Worm (Caenorhabditis elegans) whole organism, mixed stage, embryonic: ENCODE measurements around the gene plpp-1.2.

Experiments
- M03D4.4 ChIP-seq: sonication (generic microtip); optimal IDR thresholded peaks from 2 replicates; lab custom pipeline; 2017; ENCODE audit warnings: mild to moderate bottlenecking, missing genetic modification characterization, missing compliant biosample characterization
- bed-3 ChIP-seq: fragments of 200-800 bp; sonication (Bioruptor generic); optimal IDR thresholded peaks from 3 replicates; lab custom pipeline; 2018; ENCODE audit warnings: mild to moderate bottlenecking, missing genetic modification characterization, moderate library complexity, missing compliant biosample characterization
- blmp-1 ChIP-seq: fragments of 150-350 bp; optimal IDR thresholded peaks from 2 replicates; lab custom pipeline; 2014; ENCODE audit warnings: missing biosample characterization, missing genetic modification characterization
- ceh-39 ChIP-seq: fragments of 150-350 bp; optimal IDR thresholded peaks from 2 replicates; lab custom pipeline; 2014; ENCODE audit warnings: missing biosample characterization, missing genetic modification characterization
- ceh-43 ChIP-seq: fragments of 200-800 bp; sonication (Bioruptor generic); optimal IDR thresholded peaks from 2 replicates; lab custom pipeline; 2018; ENCODE audit warnings: mild to moderate bottlenecking, missing genetic modification characterization, moderate library complexity, missing compliant biosample characterization
- ceh-83 ChIP-seq: fragments of 200-800 bp; sonication (Bioruptor generic); optimal IDR thresholded peaks from 2 replicates; lab custom pipeline; 2018; ENCODE audit warnings: mild to moderate bottlenecking, missing genetic modification characterization, missing compliant biosample characterization
- ces-1 ChIP-seq: fragments of 150-350 bp; optimal IDR thresholded peaks from 2 replicates; lab custom pipeline; 2014; ENCODE audit warnings: missing biosample characterization, missing genetic modification reagents, missing genetic modification characterization
- cnd-1 ChIP-seq: fragments of 200-800 bp; sonication (Bioruptor generic); optimal IDR thresholded peaks from 2 replicates; lab custom pipeline; 2018; ENCODE audit warnings: mild to moderate bottlenecking, missing genetic modification characterization, missing compliant biosample characterization
- elt-1 ChIP-seq: sonication (generic microtip); optimal IDR thresholded peaks from 2 replicates; lab custom pipeline; 2017; ENCODE audit warnings: missing genetic modification characterization, mild to moderate bottlenecking, missing compliant biosample characterization, antibody characterized with exemption, moderate library complexity, borderline replicate concordance; ENCODE audit not compliant: insufficient read depth
- elt-3 ChIP-seq: fragments of 150-350 bp; optimal IDR thresholded peaks from 2 replicates; lab custom pipeline; 2014; ENCODE audit warnings: missing biosample characterization, missing genetic modification characterization
- flh-1 ChIP-seq: fragments of 200-800 bp; sonication (Bioruptor generic); optimal IDR thresholded peaks from 2 replicates; lab custom pipeline; 2018; ENCODE audit warnings: mild to moderate bottlenecking, missing genetic modification characterization, moderate library complexity, missing compliant biosample characterization
- ham-2 ChIP-seq: fragments of 200-800 bp; sonication (Bioruptor generic); optimal IDR thresholded peaks from 2 replicates; lab custom pipeline; 2018; ENCODE audit warnings: mild to moderate bottlenecking, missing genetic modification characterization, missing compliant biosample characterization
- hlh-1 ChIP-seq: fragments of 150-350 bp; optimal IDR thresholded peaks from 2 replicates; lab custom pipeline; 2014; ENCODE audit warnings: missing biosample characterization, missing genetic modification reagents, missing genetic modification characterization
- lin-13 ChIP-seq: fragments of 150-350 bp; optimal IDR thresholded peaks from 2 replicates; lab custom pipeline; 2014; ENCODE audit warnings: missing biosample characterization, missing genetic modification characterization
- lin-32 ChIP-seq: fragments of 200-800 bp; sonication (Bioruptor generic); optimal IDR thresholded peaks from 2 replicates; lab custom pipeline; 2018; ENCODE audit warnings: mild to moderate bottlenecking, missing genetic modification characterization, missing compliant biosample characterization
- lsy-2 ChIP-seq: fragments of 150-350 bp; optimal IDR thresholded peaks from 2 replicates; lab custom pipeline; 2014; ENCODE audit warnings: missing biosample characterization, missing genetic modification characterization
- mab-5 ChIP-seq: fragments of 150-350 bp; optimal IDR thresholded peaks from 2 replicates; lab custom pipeline; 2014; ENCODE audit warnings: missing biosample characterization, missing genetic modification characterization
- mep-1 ChIP-seq: fragments of 150-350 bp; optimal IDR thresholded peaks from 2 replicates; lab custom pipeline; 2017; ENCODE audit warnings: missing biosample characterization, missing genetic modification reagents, missing genetic modification characterization, inconsistent platforms
- mls-2 ChIP-seq: sonication (generic microtip); optimal IDR thresholded peaks from 2 replicates; lab custom pipeline; 2016; ENCODE audit warnings: mild to moderate bottlenecking, missing genetic modification characterization, moderate library complexity, missing compliant biosample characterization
- nhr-12 ChIP-seq: fragments of 150-350 bp; optimal IDR thresholded peaks from 2 replicates; lab custom pipeline; 2014; ENCODE audit warnings: missing biosample characterization, missing genetic modification characterization
- nhr-237 ChIP-seq: fragments of 150-350 bp; optimal IDR thresholded peaks from 2 replicates; lab custom pipeline; 2014; ENCODE audit warnings: missing biosample characterization, missing genetic modification characterization
- nhr-28 ChIP-seq: fragments of 150-350 bp; optimal IDR thresholded peaks from 2 replicates; lab custom pipeline; 2014; ENCODE audit warnings: missing biosample characterization, missing genetic modification characterization
- nhr-76 ChIP-seq: sonication (generic microtip); optimal IDR thresholded peaks from 2 replicates; lab custom pipeline; 2017; ENCODE audit warnings: missing biosample characterization, missing genetic modification characterization
- pha-4 ChIP-seq: fragments of 150-350 bp; optimal IDR thresholded peaks from 2 replicates; lab custom pipeline; 2018; ENCODE audit warnings: missing biosample characterization, missing genetic modification reagents, missing genetic modification characterization
- sem-2 ChIP-seq: fragments of 200-800 bp; sonication (Bioruptor generic); optimal IDR thresholded peaks from 2 replicates; lab custom pipeline; 2018; ENCODE audit warnings: mild to moderate bottlenecking, missing genetic modification characterization, missing compliant biosample characterization
- snpc-4 ChIP-seq: fragments of 150-350 bp; optimal IDR thresholded peaks from 2 replicates; lab custom pipeline; 2014; ENCODE audit warnings: missing biosample characterization, missing genetic modification characterization
- sptf-1 ChIP-seq: sonication (generic microtip); optimal IDR thresholded peaks from 2 replicates; lab custom pipeline; 2017; ENCODE audit warnings: mild to moderate bottlenecking, missing genetic modification characterization, moderate library complexity, missing compliant biosample characterization
- tbx-8 ChIP-seq: fragments of 200-800 bp; sonication (Bioruptor generic); optimal IDR thresholded peaks from 2 replicates; lab custom pipeline; 2018; ENCODE audit warnings: mild to moderate bottlenecking, missing genetic modification characterization, moderate library complexity, missing compliant biosample characterization
- unc-120 ChIP-seq: sonication (generic microtip); optimal IDR thresholded peaks from 2 replicates; lab custom pipeline; 2017; ENCODE audit warnings: missing genetic modification characterization, missing compliant biosample characterization; ENCODE audit not compliant: poor library complexity, severe bottlenecking
- unc-62 ChIP-seq: fragments of 150-350 bp; optimal IDR thresholded peaks from 2 replicates; lab custom pipeline; 2014; ENCODE audit warnings: missing biosample characterization, missing genetic modification reagents, missing genetic modification characterization
- zip-8 ChIP-seq: fragments of 150-350 bp; optimal IDR thresholded peaks from 2 replicates; lab custom pipeline; 2014; ENCODE audit warnings: missing biosample characterization, missing genetic modification characterization
- ztf-11 ChIP-seq: fragments of 150-350 bp; optimal IDR thresholded peaks from 2 replicates; lab custom pipeline; 2014; ENCODE audit warnings: missing biosample characterization, missing genetic modification characterization

Gene plpp-1.2

DNA sequence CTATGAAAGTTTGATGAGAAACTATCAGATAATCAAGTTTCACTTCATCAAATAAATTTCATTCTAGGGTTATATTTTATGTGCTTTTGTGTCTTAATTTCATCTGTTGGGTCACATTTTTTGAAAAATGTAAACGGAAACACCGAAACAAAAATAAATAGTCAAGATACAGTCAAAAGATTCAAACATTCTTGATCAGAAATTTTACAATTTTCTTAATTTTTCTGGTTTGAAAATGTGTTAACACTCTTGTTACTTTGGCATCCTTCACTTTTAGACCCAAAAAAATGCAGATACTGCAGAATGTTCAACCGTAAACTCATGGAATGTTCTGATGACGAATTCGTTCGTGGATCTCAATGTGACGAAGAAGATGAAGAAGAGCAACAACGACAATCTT lies 30.6 kb upstream of the plpp-1.2 start, which contains the start of gene aptf-1:
Gene aptf-1 (plus strand): TSS at position 301 of the 400 bp plus-strand sequence.
- TF ChIP-seq mls-2 (tag; lab: Kevin White, UChicago) (no peak), nhr-12 (tag; lab: Kevin White, UChicago) (no peak), lin-13 (no peak), zip-8 (tag; lab: Kevin White, UChicago) (no peak), ham-2 (GFP tag; lab: Kevin White, UChicago) (no peak), unc-120 (no peak), lin-32 (GFP tag; lab: Kevin White, UChicago) (no peak)

DNA sequence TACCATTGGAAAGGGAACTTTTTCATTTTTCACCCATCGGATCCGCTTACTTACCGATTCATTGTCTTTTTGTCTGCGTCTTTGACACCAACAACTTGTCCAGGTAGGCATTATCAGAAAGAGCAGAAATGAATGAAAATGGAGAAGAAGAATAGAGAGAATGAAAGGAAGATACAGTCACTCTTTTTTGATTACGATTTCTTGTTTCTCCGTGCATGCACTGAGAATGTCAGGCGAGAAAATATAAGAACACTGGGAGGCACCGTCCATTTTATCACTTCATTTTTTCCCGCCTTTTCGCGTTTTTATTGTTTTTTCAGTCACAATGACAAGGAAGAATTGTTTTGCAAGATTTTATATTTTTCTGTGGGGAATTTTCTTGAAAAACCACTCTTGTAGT lies 15.9 kb upstream of the plpp-1.2 start:
- TF ChIP-seq elt-3 (tag; lab: Kevin White, UChicago) (no peak), unc-62 (no peak), mab-5 (tag; lab: Kevin White, UChicago) (no peak)

DNA sequence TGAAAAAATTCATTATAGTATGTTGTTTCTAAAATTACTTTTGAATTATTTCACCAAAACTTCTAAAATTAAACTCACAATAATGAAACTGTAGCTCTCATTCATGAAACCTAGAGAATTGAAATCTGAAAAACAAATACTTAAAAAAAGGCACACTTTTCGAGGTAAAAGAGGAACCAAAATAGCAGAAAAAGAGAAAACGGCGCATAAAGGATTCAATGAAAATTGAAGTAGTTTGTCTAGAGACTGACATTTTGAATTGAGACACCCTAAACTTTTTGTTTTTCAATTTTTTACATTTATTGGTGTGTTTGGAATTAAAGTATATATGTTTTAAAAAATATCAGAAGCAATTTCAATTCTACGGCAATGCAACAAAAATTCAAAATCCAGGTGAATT lies 14.3 kb upstream of the plpp-1.2 start, which contains the start of gene dgk-5:
Gene dgk-5 (minus strand): TSS at position 101 of the 400 bp plus-strand sequence.
- TF ChIP-seq nhr-12 (tag; lab: Kevin White, UChicago) (no peak), flh-1 (no peak), M03D4.4 (tag; lab: Kevin White, UChicago) (no peak), unc-120 (no peak), lin-13 (no peak), ceh-83 (GFP tag; lab: Kevin White, UChicago) (no peak), cnd-1 (tag; lab: Kevin White, UChicago) (no peak), mep-1 (tag; lab: Kevin White, UChicago) (no peak), zip-8 (tag; lab: Kevin White, UChicago) (no peak), ces-1 (GFP tag; lab: Kevin White, UChicago) (no peak), mls-2 (tag; lab: Kevin White, UChicago) (no peak), elt-3 (tag; lab: Kevin White, UChicago) (no peak), sptf-1 (no peak), ztf-11 (tag; lab: Kevin White, UChicago) (no peak), ceh-39 (tag; lab: Kevin White, UChicago) (no peak), ham-2 (GFP tag; lab: Kevin White, UChicago) (no peak), unc-62 (no peak)

DNA sequence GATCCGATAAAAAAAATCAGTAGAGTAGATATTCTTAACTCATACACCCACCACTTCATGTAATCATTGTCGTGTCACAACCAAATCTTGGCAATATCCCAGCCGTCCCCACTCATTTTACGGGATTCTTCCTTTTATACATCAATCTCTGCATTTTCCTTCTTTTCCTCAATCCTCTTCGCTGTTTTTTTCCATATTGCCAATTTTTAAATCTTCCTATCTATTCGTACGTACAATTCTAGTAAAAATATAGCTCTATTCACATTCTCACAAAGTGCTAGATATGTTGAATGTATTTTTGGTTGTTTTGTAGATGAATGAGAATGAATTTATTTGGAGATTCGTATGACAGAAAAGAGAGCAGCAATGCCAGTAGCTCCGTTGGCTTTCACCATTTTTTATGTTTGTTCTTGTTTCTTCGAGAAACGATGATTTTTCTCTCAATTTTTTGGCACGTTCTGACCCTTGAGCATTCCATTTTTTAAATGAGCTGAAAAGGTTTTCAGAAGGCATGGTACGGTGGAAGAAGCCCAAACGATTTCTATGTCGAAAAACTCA lies 10.0 kb upstream of the plpp-1.2 start, which contains the start of gene T28D9.16:
Gene T28D9.16 (plus strand): TSS at position 508 of the 558 bp plus-strand sequence.
- TF ChIP-seq lin-13 (no peak), cnd-1 (tag; lab: Kevin White, UChicago) (no peak), zip-8 (tag; lab: Kevin White, UChicago) (no peak), pha-4 (tag; lab: Kevin White, UChicago) (no peak), sem-2 (no peak), hlh-1 (no peak), tbx-8 (GFP tag; lab: Kevin White, UChicago) (no peak), lsy-2 (tag; lab: Kevin White, UChicago) (no peak), nhr-76 (tag; lab: Kevin White, UChicago) (no peak), elt-1 (no peak), flh-1 (no peak), unc-120 (no peak), ceh-43 (no peak), ceh-83 (GFP tag; lab: Kevin White, UChicago) (no peak), bed-3 (GFP tag; lab: Kevin White, UChicago) (no peak), nhr-28 (tag; lab: Kevin White, UChicago) (no peak), blmp-1 (no peak)

DNA sequence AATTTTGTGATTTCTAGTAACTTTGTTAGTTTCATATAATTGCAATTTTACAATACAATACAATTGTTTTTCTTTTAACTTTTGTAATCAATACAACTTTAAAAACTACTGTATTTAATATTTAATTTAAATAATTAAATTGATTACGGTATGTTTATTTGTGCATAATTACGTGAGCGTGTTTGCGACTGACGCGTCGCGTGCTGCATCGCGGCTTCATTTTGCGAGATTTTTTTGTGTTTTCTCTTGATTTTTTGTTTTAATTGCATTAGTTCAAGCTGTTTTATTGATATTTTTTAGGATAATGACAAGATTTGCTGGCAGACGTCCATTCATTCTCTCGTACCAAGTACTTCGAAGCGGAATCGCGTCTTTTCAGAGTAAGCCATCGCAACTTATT lies 8.6 kb upstream of the plpp-1.2 start, which contains the start of gene T28D9.4:
Gene T28D9.4 (plus strand): TSS at position 301 of the 400 bp plus-strand sequence.
- no peak for TF ChIP-seq nhr-12 (tag; lab: Kevin White, UChicago)
- no peak for TF ChIP-seq unc-120
- TF ChIP-seq M03D4.4 (tag; lab: Kevin White, UChicago) = no peak
- no peak for TF ChIP-seq ceh-83 (GFP tag; lab: Kevin White, UChicago)
- TF ChIP-seq lin-13 = no peak
- TF ChIP-seq mls-2 (tag; lab: Kevin White, UChicago) = no peak
- TF ChIP-seq zip-8 (tag; lab: Kevin White, UChicago) = no peak
- no peak for TF ChIP-seq unc-62
- no peak for TF ChIP-seq nhr-28 (tag; lab: Kevin White, UChicago)
- TF ChIP-seq ceh-39 (tag; lab: Kevin White, UChicago) = no peak
- no peak for TF ChIP-seq ceh-43
- TF ChIP-seq lin-32 (GFP tag; lab: Kevin White, UChicago) = no peak
- TF ChIP-seq sptf-1 = no peak
- no peak for TF ChIP-seq blmp-1
- no peak for TF ChIP-seq ztf-11 (tag; lab: Kevin White, UChicago)
- no peak for TF ChIP-seq tbx-8 (GFP tag; lab: Kevin White, UChicago)
- no peak for TF ChIP-seq snpc-4
- TF ChIP-seq nhr-237 (tag; lab: Kevin White, UChicago) = no peak
